Worm (Caenorhabditis elegans) whole organism, L4 larva: Measurements from ENCODE around the gene C08E3.14.

Source experiments
- fos-1 ChIP-seq: fragments of 150-350 bp; optimal IDR thresholded peaks from 2 replicates; lab custom pipeline; 2014; ENCODE audit warnings: missing biosample characterization, missing genetic modification characterization
- jun-1 ChIP-seq: fragments of 150-350 bp; optimal IDR thresholded peaks from 2 replicates; lab custom pipeline; 2014; ENCODE audit warnings: missing biosample characterization, missing genetic modification reagents, missing genetic modification characterization
- lin-39 ChIP-seq: fragments of 150-350 bp; optimal IDR thresholded peaks from 2 replicates; lab custom pipeline; 2014; ENCODE audit warnings: missing biosample characterization, missing genetic modification reagents, missing genetic modification characterization
- madf-5 ChIP-seq, 2 experiments: fragments of 200-800 bp; sonication (Bioruptor generic); IDR thresholded peaks; 2 replicates each; pipeline ENCODE4 v1.3.6; 2022; ENCODE audit warnings: missing compliant biosample characterization in 2 of 2, missing genetic modification characterization in 2 of 2
- mdt-29 ChIP-seq: fragments of 200-800 bp; sonication (Bioruptor generic); IDR thresholded peaks from 2 replicates; pipeline ENCODE4 v1.3.6; 2022; ENCODE audit warnings: missing genetic modification reagents, missing genetic modification characterization, missing compliant biosample characterization
- nhr-11 ChIP-seq: fragments of 150-350 bp; optimal IDR thresholded peaks from 2 replicates; lab custom pipeline; 2014; ENCODE audit warnings: missing biosample characterization, missing genetic modification characterization
- nhr-42 ChIP-seq: fragments of 200-800 bp; sonication (Bioruptor generic); IDR thresholded peaks from 2 replicates; pipeline ENCODE4 v1.3.6; 2022; ENCODE audit warnings: missing genetic modification characterization, missing compliant biosample characterization
- nhr-76 ChIP-seq: fragments of 150-350 bp; optimal IDR thresholded peaks from 2 replicates; lab custom pipeline; 2014; ENCODE audit warnings: missing biosample characterization, missing genetic modification characterization
- saeg-2 ChIP-seq: fragments of 200-800 bp; sonication (Bioruptor generic); IDR thresholded peaks from 2 replicates; pipeline ENCODE4 v1.3.6; 2022; ENCODE audit warnings: missing genetic modification reagents, missing genetic modification characterization, missing compliant biosample characterization
- snpc-4 ChIP-seq: fragments of 150-350 bp; optimal IDR thresholded peaks from 2 replicates; lab custom pipeline; 2014; ENCODE audit warnings: missing biosample characterization, missing genetic modification characterization
- unc-39 ChIP-seq: sonication (generic microtip); optimal IDR thresholded peaks from 2 replicates; lab custom pipeline; 2017; ENCODE audit warnings: missing biosample characterization, missing genetic modification characterization
- vab-7 ChIP-seq: fragments of 200-800 bp; sonication (Bioruptor generic); IDR thresholded peaks from 2 replicates; pipeline ENCODE4 v1.3.6; 2022; ENCODE audit warnings: missing genetic modification reagents, missing genetic modification characterization, missing compliant biosample characterization
- ztf-11 ChIP-seq: fragments of 150-350 bp; optimal IDR thresholded peaks from 2 replicates; lab custom pipeline; 2014; ENCODE audit warnings: missing biosample characterization, missing genetic modification characterization

- TF ChIP-seq nhr-76 (tag; lab: Kevin White, UChicago) (no peak), saeg-2 (GFP tag; lab: Robert Waterston, UW) (no peak), mdt-29 (GFP tag; lab: Robert Waterston, UW) (no peak), fos-1 (no peak), nhr-11 (tag; lab: Kevin White, UChicago) (no peak), jun-1 (tag; lab: Kevin White, UChicago) (no peak), nhr-42 (GFP tag; lab: Robert Waterston, UW) (no peak), vab-7 (no peak), lin-39 (tag; lab: Kevin White, UChicago) (no peak), madf-5 (GFP tag; IDR thresholded peaks at IDR 0.05; lab: Robert Waterston, UW) (no peak), ztf-11 (tag; lab: Kevin White, UChicago) (no peak), snpc-4 (tag; lab: Kevin White, UChicago) (no peak), unc-39 (tag; lab: Kevin White, UChicago) (no peak)
These were observed 19.1 kb downstream of the C08E3.14 start, which contains the start of gene ZC204.6 for ce11 chrII:1644777-1645348.
